Worm (Caenorhabditis elegans) whole organism, L2 larva: ENCODE data around the gene F56A8.3.
A peak's percentile ranks its signal among the peaks of the same experiment; 100 is the strongest.

Experiments used
- alr-1 ChIP-seq: fragments of 150-350 bp; optimal IDR thresholded peaks from 2 replicates; lab custom pipeline; 2014; ENCODE audit warnings: missing biosample characterization, missing genetic modification characterization
- ceh-16 ChIP-seq: fragments of 150-350 bp; optimal IDR thresholded peaks from 2 replicates; lab custom pipeline; 2014; ENCODE audit warnings: missing biosample characterization, missing genetic modification characterization
- fos-1 ChIP-seq: fragments of 150-350 bp; optimal IDR thresholded peaks from 2 replicates; lab custom pipeline; 2014; ENCODE audit warnings: missing biosample characterization, missing genetic modification characterization
- nhr-12 ChIP-seq: fragments of 150-350 bp; optimal IDR thresholded peaks from 2 replicates; lab custom pipeline; 2014; ENCODE audit warnings: missing biosample characterization, missing genetic modification characterization
- ztf-11 ChIP-seq: sonication (generic microtip); optimal IDR thresholded peaks from 2 replicates; lab custom pipeline; 2017; ENCODE audit warnings: missing biosample characterization, missing genetic modification characterization

- TF ChIP-seq alr-1: no peak
- no peak for TF ChIP-seq ceh-16 (tag; lab: Kevin White, UChicago)
- peak; percentile 27 for TF ChIP-seq fos-1 (tag; lab: Kevin White, UChicago)
- no peak for TF ChIP-seq nhr-12 (tag; lab: Kevin White, UChicago)
- no peak for TF ChIP-seq ztf-11 (tag; lab: Kevin White, UChicago)
Observed at ce11 chrIII:13225019-13225418, 31.7 kb upstream of the F56A8.3 start.
